Fruit fly (Drosophila melanogaster): ENCODE results near the gene CG45011.

DNA sequence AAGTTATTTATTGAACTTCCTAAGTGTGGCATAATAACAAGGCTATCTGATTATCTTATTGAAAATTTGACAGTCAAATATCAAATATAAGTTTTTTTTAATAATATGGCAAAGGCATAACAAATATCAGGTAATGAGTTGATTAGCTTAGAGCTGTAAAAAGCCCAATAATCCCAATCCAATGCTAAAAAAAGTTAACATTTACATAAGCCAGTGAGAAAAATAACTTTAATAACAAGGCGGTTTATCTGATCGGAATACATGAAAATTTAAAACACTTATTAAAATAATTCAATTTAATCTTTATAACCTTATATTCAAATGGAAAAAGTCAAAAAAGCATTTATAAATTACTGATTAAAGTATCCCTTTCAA, 25.6 kb upstream of the CG45011 start:
- TF ChIP-seq h (optimal IDR thresholded peaks at IDR 0.05) (no peak), Myc (optimal IDR thresholded peaks at IDR 0.05) (no peak), psq (optimal IDR thresholded peaks at IDR 0.05) (no peak)

All from Kc167 (cell line).